Worm (Caenorhabditis elegans) whole organism, L2 larva: ENCODE measurements around the gene C17G10.10.
A peak's percentile ranks its signal among the peaks of the same experiment; 100 is the strongest.

Experiments used
- C34F6.9 ChIP-seq: fragments of 150-350 bp; optimal IDR thresholded peaks from 2 replicates; lab custom pipeline; 2014; ENCODE audit warnings: missing biosample characterization, missing genetic modification characterization
- F13H6.1 ChIP-seq: sonication (generic microtip); optimal IDR thresholded peaks from 2 replicates; lab custom pipeline; 2016; ENCODE audit warnings: missing genetic modification characterization, missing compliant biosample characterization
- R02D3.7 ChIP-seq: fragments of 150-350 bp; optimal IDR thresholded peaks from 2 replicates; lab custom pipeline; 2014; ENCODE audit warnings: missing biosample characterization, missing genetic modification characterization
- Y55F3AM.14 ChIP-seq: fragments of 200-800 bp; sonication (Bioruptor generic); optimal IDR thresholded peaks from 2 replicates; lab custom pipeline; 2018; ENCODE audit warnings: mild to moderate bottlenecking, missing genetic modification characterization, missing compliant biosample characterization
- ZK546.5 ChIP-seq: sonication (generic microtip); optimal IDR thresholded peaks from 2 replicates; lab custom pipeline; 2017; ENCODE audit warnings: missing biosample characterization, missing genetic modification characterization
- alr-1 ChIP-seq: fragments of 150-350 bp; optimal IDR thresholded peaks from 2 replicates; lab custom pipeline; 2014; ENCODE audit warnings: missing biosample characterization, missing genetic modification characterization
- aly-2 ChIP-seq: fragments of 150-350 bp; optimal IDR thresholded peaks from 2 replicates; lab custom pipeline; 2014; ENCODE audit warnings: missing biosample characterization, missing genetic modification characterization
- ama-1 ChIP-seq: fragments of 150-350 bp; optimal IDR thresholded peaks from 2 replicates; lab custom pipeline; 2018; ENCODE audit warnings: inconsistent platforms
- blmp-1 ChIP-seq: sonication (generic microtip); optimal IDR thresholded peaks from 2 replicates; lab custom pipeline; 2017; ENCODE audit warnings: missing genetic modification characterization, mild to moderate bottlenecking, missing compliant biosample characterization, antibody characterized with exemption, moderate library complexity; ENCODE audit not compliant: insufficient read depth
- ceh-16 ChIP-seq: fragments of 150-350 bp; optimal IDR thresholded peaks from 2 replicates; lab custom pipeline; 2014; ENCODE audit warnings: missing biosample characterization, missing genetic modification characterization
- ceh-82 ChIP-seq: fragments of 150-350 bp; optimal IDR thresholded peaks from 2 replicates; lab custom pipeline; 2014; ENCODE audit warnings: missing biosample characterization, missing genetic modification characterization
- crh-2 ChIP-seq: sonication (generic microtip); optimal IDR thresholded peaks from 2 replicates; lab custom pipeline; 2017; ENCODE audit warnings: missing biosample characterization, missing genetic modification characterization
- dmd-4 ChIP-seq: sonication (generic microtip); optimal IDR thresholded peaks from 2 replicates; lab custom pipeline; 2017; ENCODE audit warnings: missing biosample characterization, missing genetic modification characterization
- egl-27 ChIP-seq: sonication (generic microtip); optimal IDR thresholded peaks from 3 replicates; lab custom pipeline; 2017; ENCODE audit warnings: missing biosample characterization, missing genetic modification reagents, missing genetic modification characterization
- elt-1 ChIP-seq: fragments of 150-350 bp; optimal IDR thresholded peaks from 2 replicates; lab custom pipeline; 2014; ENCODE audit warnings: missing biosample characterization, missing genetic modification characterization
- elt-3 ChIP-seq: sonication (generic microtip); optimal IDR thresholded peaks from 2 replicates; lab custom pipeline; 2017; ENCODE audit warnings: missing biosample characterization, missing genetic modification characterization
- fos-1 ChIP-seq: fragments of 150-350 bp; optimal IDR thresholded peaks from 2 replicates; lab custom pipeline; 2014; ENCODE audit warnings: missing biosample characterization, missing genetic modification characterization
- gmeb-1 ChIP-seq: fragments of 150-350 bp; optimal IDR thresholded peaks from 2 replicates; lab custom pipeline; 2014; ENCODE audit warnings: missing biosample characterization, missing genetic modification characterization
- lin-11 ChIP-seq: fragments of 150-350 bp; sonication (generic microtip); optimal IDR thresholded peaks from 2 replicates; lab custom pipeline; 2014; ENCODE audit warnings: missing biosample characterization, missing genetic modification characterization, inconsistent platforms, mixed read lengths
- lin-13 ChIP-seq: fragments of 150-350 bp; optimal IDR thresholded peaks from 2 replicates; lab custom pipeline; 2014; ENCODE audit warnings: missing biosample characterization, missing genetic modification reagents, missing genetic modification characterization
- lin-39 ChIP-seq: fragments of 150-350 bp; optimal IDR thresholded peaks from 2 replicates; lab custom pipeline; 2014; ENCODE audit warnings: missing biosample characterization, missing genetic modification reagents, missing genetic modification characterization
- lsy-2 ChIP-seq, 2 experiments: fragments of 150-350 bp in 1 of 2; sonication (generic microtip) in 1 of 2; optimal IDR thresholded peaks; 2 replicates each; lab custom pipeline; 2014 to 2017; ENCODE audit warnings: missing biosample characterization in 2 of 2, missing genetic modification characterization in 2 of 2
- mab-5 ChIP-seq: fragments of 150-350 bp; optimal IDR thresholded peaks from 2 replicates; lab custom pipeline; 2014; ENCODE audit warnings: missing biosample characterization, missing genetic modification characterization
- mbf-1 ChIP-seq: sonication (generic microtip); optimal IDR thresholded peaks from 2 replicates; lab custom pipeline; 2017; ENCODE audit warnings: missing biosample characterization, missing genetic modification characterization
- mdl-1 ChIP-seq, 2 experiments: fragments of 150-350 bp in 1 of 2; sonication (generic microtip) in 1 of 2; optimal IDR thresholded peaks; 2 replicates each; lab custom pipeline; 2017; ENCODE audit warnings: missing biosample characterization in 2 of 2, missing genetic modification characterization in 2 of 2
- nhr-10 ChIP-seq: sonication (generic microtip); optimal IDR thresholded peaks from 2 replicates; lab custom pipeline; 2017; ENCODE audit warnings: missing biosample characterization, missing genetic modification characterization
- nhr-11 ChIP-seq: fragments of 150-350 bp; optimal IDR thresholded peaks from 2 replicates; lab custom pipeline; 2014; ENCODE audit warnings: missing biosample characterization, missing genetic modification characterization
- nhr-12 ChIP-seq: fragments of 150-350 bp; optimal IDR thresholded peaks from 2 replicates; lab custom pipeline; 2014; ENCODE audit warnings: missing biosample characterization, missing genetic modification characterization
- nhr-129 ChIP-seq: fragments of 150-350 bp; optimal IDR thresholded peaks from 2 replicates; lab custom pipeline; 2014; ENCODE audit warnings: missing biosample characterization, missing genetic modification characterization
- nhr-21 ChIP-seq: fragments of 150-350 bp; optimal IDR thresholded peaks from 2 replicates; lab custom pipeline; 2014; ENCODE audit warnings: missing biosample characterization, missing genetic modification characterization
- nhr-23 ChIP-seq: fragments of 150-350 bp; optimal IDR thresholded peaks from 2 replicates; lab custom pipeline; 2014; ENCODE audit warnings: missing biosample characterization, missing genetic modification reagents, missing genetic modification characterization
- nhr-237 ChIP-seq: fragments of 150-350 bp; optimal IDR thresholded peaks from 2 replicates; lab custom pipeline; 2014; ENCODE audit warnings: missing biosample characterization, missing genetic modification characterization
- nhr-25 ChIP-seq: fragments of 150-350 bp; sonication (generic microtip); optimal IDR thresholded peaks from 3 replicates; lab custom pipeline; 2014; ENCODE audit warnings: missing biosample characterization, missing genetic modification characterization
- nhr-6 ChIP-seq: fragments of 150-350 bp; optimal IDR thresholded peaks from 2 replicates; lab custom pipeline; 2014; ENCODE audit warnings: missing biosample characterization, missing genetic modification characterization
- nhr-77 ChIP-seq: fragments of 150-350 bp; optimal IDR thresholded peaks from 2 replicates; lab custom pipeline; 2014; ENCODE audit warnings: missing biosample characterization, missing genetic modification characterization
- peb-1 ChIP-seq: fragments of 150-350 bp; optimal IDR thresholded peaks from 2 replicates; lab custom pipeline; 2014; ENCODE audit warnings: missing biosample characterization, missing genetic modification characterization
- sem-4 ChIP-seq: fragments of 150-350 bp; optimal IDR thresholded peaks from 2 replicates; lab custom pipeline; 2014; ENCODE audit warnings: missing biosample characterization, missing genetic modification reagents, missing genetic modification characterization
- skn-1 ChIP-seq: sonication (generic microtip); optimal IDR thresholded peaks from 2 replicates; lab custom pipeline; 2017; ENCODE audit warnings: missing biosample characterization, missing genetic modification characterization
- sma-3 ChIP-seq: sonication (generic microtip); optimal IDR thresholded peaks from 2 replicates; lab custom pipeline; 2016; ENCODE audit warnings: missing genetic modification reagents, missing genetic modification characterization, missing compliant biosample characterization
- sma-9 ChIP-seq, 2 experiments: fragments of 150-350 bp in 1 of 2; sonication (generic microtip) in 1 of 2; optimal IDR thresholded peaks; 2 replicates each; lab custom pipeline; 2014 to 2016; ENCODE audit warnings: missing genetic modification characterization in 2 of 2, mild to moderate bottlenecking in 1 of 2, missing biosample characterization in 1 of 2, missing compliant biosample characterization in 1 of 2, missing genetic modification reagents in 1 of 2, moderate library complexity in 1 of 2
- snpc-4 ChIP-seq: fragments of 150-350 bp; optimal IDR thresholded peaks from 2 replicates; lab custom pipeline; 2014; ENCODE audit warnings: missing biosample characterization, missing genetic modification characterization
- unc-39 ChIP-seq: fragments of 150-350 bp; optimal IDR thresholded peaks from 2 replicates; lab custom pipeline; 2014; ENCODE audit warnings: missing biosample characterization, missing genetic modification characterization
- unc-55 ChIP-seq: fragments of 150-350 bp; sonication (generic microtip); optimal IDR thresholded peaks from 3 replicates; lab custom pipeline; 2014; ENCODE audit warnings: missing biosample characterization, missing genetic modification reagents, missing genetic modification characterization
- unc-62 ChIP-seq: fragments of 150-350 bp; optimal IDR thresholded peaks from 2 replicates; lab custom pipeline; 2014; ENCODE audit warnings: missing biosample characterization, missing genetic modification reagents, missing genetic modification characterization
- zag-1 ChIP-seq: fragments of 150-350 bp; optimal IDR thresholded peaks from 2 replicates; lab custom pipeline; 2014; ENCODE audit warnings: missing biosample characterization, missing genetic modification characterization
- ztf-1 ChIP-seq: fragments of 200-800 bp; sonication (Bioruptor generic); conservative IDR thresholded peaks from 2 replicates; pipeline ENCODE4 v1.3.6; 2022; ENCODE audit warnings: missing genetic modification characterization, missing compliant biosample characterization
- ztf-11 ChIP-seq: sonication (generic microtip); optimal IDR thresholded peaks from 2 replicates; lab custom pipeline; 2017; ENCODE audit warnings: missing biosample characterization, missing genetic modification characterization
- ztf-4 ChIP-seq: fragments of 150-350 bp; optimal IDR thresholded peaks from 2 replicates; lab custom pipeline; 2014; ENCODE audit warnings: missing biosample characterization, missing genetic modification characterization

Gene C17G10.10

ce11 chrII:5577060-5577459, 22.1 kb downstream of the C17G10.10 start:
- no peak for TF ChIP-seq egl-27 (tag; lab: Kevin White, UChicago)
- TF ChIP-seq nhr-12 (tag; lab: Kevin White, UChicago), result no peak
- TF ChIP-seq elt-1 (tag; lab: Kevin White, UChicago), result no peak
- TF ChIP-seq nhr-23 (tag; lab: Kevin White, UChicago), result no peak
- TF ChIP-seq ceh-16, result no peak
- peak; percentile 71 for TF ChIP-seq nhr-129 (tag; lab: Kevin White, UChicago)
- no peak for TF ChIP-seq nhr-237
- peak; percentile 43 for TF ChIP-seq crh-2
- no peak for TF ChIP-seq unc-39 (tag; lab: Kevin White, UChicago)
- no peak for TF ChIP-seq lin-39 (tag; lab: Kevin White, UChicago)
- no peak for TF ChIP-seq mdl-1 (tag; optimal IDR thresholded peaks at IDR 0.05; lab: Kevin White, UChicago)
- TF ChIP-seq sem-4 (tag; lab: Kevin White, UChicago), result no peak
- TF ChIP-seq elt-3 (tag; lab: Kevin White, UChicago), result no peak
- TF ChIP-seq ceh-82 (tag; lab: Kevin White, UChicago), result no peak
- no peak for TF ChIP-seq Y55F3AM.14 (GFP tag; lab: Kevin White, UChicago)
- TF ChIP-seq unc-62 (GFP tag; lab: Kevin White, UChicago), result no peak
- TF ChIP-seq aly-2 (tag; lab: Kevin White, UChicago), result no peak
- TF ChIP-seq skn-1 (tag; lab: Kevin White, UChicago), result no peak
- no peak for TF ChIP-seq F13H6.1 (tag; lab: Kevin White, UChicago)
- TF ChIP-seq mab-5 (tag; lab: Kevin White, UChicago), result no peak
- TF ChIP-seq nhr-77 (tag; lab: Kevin White, UChicago), result no peak
- TF ChIP-seq mbf-1 (tag; lab: Kevin White, UChicago), result no peak
- TF ChIP-seq nhr-25 (tag; lab: Kevin White, UChicago), result no peak
- peak; percentile 33 for TF ChIP-seq snpc-4 (tag; lab: Kevin White, UChicago)
- peak; percentile 42 for TF ChIP-seq sma-9 (GFP tag; optimal IDR thresholded peaks at IDR 0.05; lab: Kevin White, UChicago)
- TF ChIP-seq sma-9 (tag; optimal IDR thresholded peaks at IDR 0.05; lab: Kevin White, UChicago), result no peak
- TF ChIP-seq ztf-4, result no peak
- TF ChIP-seq R02D3.7 (tag; lab: Kevin White, UChicago), result no peak
- no peak for TF ChIP-seq sma-3
- TF ChIP-seq peb-1, result no peak
- TF ChIP-seq nhr-10 (tag; lab: Kevin White, UChicago), result no peak
- TF ChIP-seq dmd-4 (tag; lab: Kevin White, UChicago), result no peak
- TF ChIP-seq C34F6.9 (tag; lab: Kevin White, UChicago), result peak; percentile 46
- peak; percentile 49 for TF ChIP-seq fos-1 (tag; lab: Kevin White, UChicago)
- TF ChIP-seq gmeb-1 (tag; lab: Kevin White, UChicago), result peak; percentile 28
- TF ChIP-seq lin-13 (GFP tag; lab: Kevin White, UChicago), result no peak
- no peak for TF ChIP-seq lsy-2 (tag; optimal IDR thresholded peaks at IDR 0.05; lab: Kevin White, UChicago)
- no peak for TF ChIP-seq blmp-1
- no peak for TF ChIP-seq nhr-11 (tag; lab: Kevin White, UChicago)
- peak; percentile 34 for TF ChIP-seq lin-11 (tag; lab: Kevin White, UChicago)
- TF ChIP-seq ztf-11 (tag; lab: Kevin White, UChicago), result no peak
- TF ChIP-seq zag-1, result no peak
- TF ChIP-seq nhr-21 (tag; lab: Kevin White, UChicago), result no peak
- TF ChIP-seq ZK546.5 (tag; lab: Kevin White, UChicago), result no peak
- no peak for TF ChIP-seq alr-1 (tag; lab: Kevin White, UChicago)
- no peak for TF ChIP-seq ztf-1 (GFP tag; lab: Robert Waterston, UW)
- TF ChIP-seq nhr-6 (tag; lab: Kevin White, UChicago), result no peak
- TF ChIP-seq unc-55 (GFP tag; lab: Kevin White, UChicago), result peak; percentile 65
- no peak for TF ChIP-seq ama-1 (lab: Kevin White, UChicago)
- TF ChIP-seq, all 48 proteins: peak for 9
